Fruit fly (Drosophila melanogaster): ENCODE measurements around the gene Samuel.

dm6 chr2L:11010999-11011398, 55.8 kb downstream of the Samuel start, which contains the start of the genes Art8 and dUTPase:
- no peak for TF ChIP-seq EcR (GFP tag; optimal IDR thresholded peaks at IDR 0.05)
- no peak for TF ChIP-seq psq (optimal IDR thresholded peaks at IDR 0.05)
- TF ChIP-seq pan (optimal IDR thresholded peaks at IDR 0.05): no peak
- no peak for TF ChIP-seq usp (GFP tag; optimal IDR thresholded peaks at IDR 0.05)
- TF ChIP-seq CG8478 (optimal IDR thresholded peaks at IDR 0.05): no peak

All from whole organism.